Worm (Caenorhabditis elegans) whole organism, mixed stage, embryonic: Measurements from ENCODE around the gene R04F11.2.
A peak's percentile ranks its signal among the peaks of the same experiment; 100 is the strongest.

Source experiments
- blmp-1 ChIP-seq: fragments of 150-350 bp; optimal IDR thresholded peaks from 2 replicates; lab custom pipeline; 2014; ENCODE audit warnings: missing biosample characterization, missing genetic modification characterization
- ceh-43 ChIP-seq: fragments of 200-800 bp; sonication (Bioruptor generic); optimal IDR thresholded peaks from 2 replicates; lab custom pipeline; 2018; ENCODE audit warnings: mild to moderate bottlenecking, missing genetic modification characterization, moderate library complexity, missing compliant biosample characterization
- ham-2 ChIP-seq: fragments of 200-800 bp; sonication (Bioruptor generic); optimal IDR thresholded peaks from 2 replicates; lab custom pipeline; 2018; ENCODE audit warnings: mild to moderate bottlenecking, missing genetic modification characterization, missing compliant biosample characterization
- nhr-237 ChIP-seq: fragments of 150-350 bp; optimal IDR thresholded peaks from 2 replicates; lab custom pipeline; 2014; ENCODE audit warnings: missing biosample characterization, missing genetic modification characterization
- ztf-11 ChIP-seq: fragments of 150-350 bp; optimal IDR thresholded peaks from 2 replicates; lab custom pipeline; 2014; ENCODE audit warnings: missing biosample characterization, missing genetic modification characterization

- TF ChIP-seq blmp-1 (tag; lab: Kevin White, UChicago): peak; percentile 9
- TF ChIP-seq ztf-11 (tag; lab: Kevin White, UChicago): no peak
- peak; percentile 25 for TF ChIP-seq nhr-237 (tag; lab: Kevin White, UChicago)
- TF ChIP-seq ham-2: no peak
- no peak for TF ChIP-seq ceh-43 (GFP tag; lab: Kevin White, UChicago)
Observed at ce11 chrV:12300166-12300565, 18.0 kb upstream of the R04F11.2 start.
